Worm (Caenorhabditis elegans) whole organism, L4 larva: ENCODE data around the gene sra-28.

ENCODE experiments used
- F49E8.2 ChIP-seq: sonication (generic microtip); optimal IDR thresholded peaks from 2 replicates; lab custom pipeline; 2016; ENCODE audit warnings: missing compliant biosample characterization, mild to moderate bottlenecking, missing genetic modification characterization, borderline replicate concordance
- T20F7.1 ChIP-seq: fragments of 200-800 bp; sonication (Bioruptor generic); optimal IDR thresholded peaks from 2 replicates; lab custom pipeline; 2018; ENCODE audit warnings: mild to moderate bottlenecking, missing genetic modification characterization, missing compliant biosample characterization
- arid-1 ChIP-seq: fragments of 200-800 bp; sonication (Bioruptor generic); conservative IDR thresholded peaks from 2 replicates; pipeline ENCODE4 v1.3.6; 2022; ENCODE audit warnings: missing genetic modification reagents, missing genetic modification characterization, missing compliant biosample characterization
- ces-1 ChIP-seq: fragments of 150-350 bp; sonication (generic microtip); optimal IDR thresholded peaks from 4 replicates; lab custom pipeline; 2014; ENCODE audit warnings: missing biosample characterization, missing genetic modification reagents, missing genetic modification characterization
- dmd-8 ChIP-seq: fragments of 200-800 bp; sonication (Bioruptor generic); IDR thresholded peaks from 2 replicates; pipeline ENCODE4 v1.3.6; 2022; ENCODE audit warnings: missing genetic modification characterization, missing compliant biosample characterization
- dpl-1 ChIP-seq: fragments of 150-350 bp; optimal IDR thresholded peaks from 2 replicates; lab custom pipeline; 2014; ENCODE audit warnings: missing biosample characterization, missing genetic modification reagents, missing genetic modification characterization
- hif-1 ChIP-seq, 2 experiments: sonication (generic microtip); optimal IDR thresholded peaks; 2 replicates each; lab custom pipeline; 2016 to 2017; ENCODE audit warnings: missing compliant biosample characterization in 2 of 2, missing genetic modification characterization in 2 of 2, missing genetic modification reagents in 2 of 2, missing genotype in 2 of 2, mild to moderate bottlenecking in 1 of 2
- lsy-2 ChIP-seq, 2 experiments: fragments of 150-350 bp in 1 of 2; sonication (generic microtip) in 1 of 2; optimal IDR thresholded peaks; 2 replicates each; lab custom pipeline; 2014 to 2017; ENCODE audit warnings: missing biosample characterization in 2 of 2, missing genetic modification characterization in 2 of 2
- mep-1 ChIP-seq: fragments of 150-350 bp; sonication (generic microtip); optimal IDR thresholded peaks from 3 replicates; lab custom pipeline; 2014; ENCODE audit warnings: missing biosample characterization, missing genetic modification characterization
- nhr-11 ChIP-seq: fragments of 150-350 bp; optimal IDR thresholded peaks from 2 replicates; lab custom pipeline; 2014; ENCODE audit warnings: missing biosample characterization, missing genetic modification characterization
- snpc-4 ChIP-seq: fragments of 150-350 bp; optimal IDR thresholded peaks from 2 replicates; lab custom pipeline; 2014; ENCODE audit warnings: missing biosample characterization, missing genetic modification characterization
- zag-1 ChIP-seq: fragments of 150-350 bp; optimal IDR thresholded peaks from 2 replicates; lab custom pipeline; 2014; ENCODE audit warnings: missing biosample characterization, missing genetic modification characterization

ce11 chrII:6594151-6594550 lies 20.6 kb upstream of the sra-28 start, which contains the start of gene aipr-1:
- no peak for TF ChIP-seq lsy-2 (tag; optimal IDR thresholded peaks at IDR 0.05; lab: Kevin White, UChicago)
- no peak for TF ChIP-seq hif-1 (tag; optimal IDR thresholded peaks at IDR 0.05; lab: Kevin White, UChicago)
- TF ChIP-seq dmd-8 (GFP tag; lab: Robert Waterston, UW), result no peak
- no peak for TF ChIP-seq arid-1
- no peak for TF ChIP-seq mep-1
- TF ChIP-seq F49E8.2 (tag; lab: Kevin White, UChicago), result no peak
- no peak for TF ChIP-seq ces-1 (GFP tag; lab: Kevin White, UChicago)
- TF ChIP-seq dpl-1 (GFP tag; lab: Kevin White, UChicago), result no peak
- no peak for TF ChIP-seq zag-1
- no peak for TF ChIP-seq snpc-4
- no peak for TF ChIP-seq nhr-11 (tag; lab: Kevin White, UChicago)
- TF ChIP-seq T20F7.1 (GFP tag; lab: Kevin White, UChicago), result no peak
